Worm (Caenorhabditis elegans) whole organism, L4 larva: ENCODE results near the gene F45D3.4.

ENCODE experiments used
- F26F4.8 ChIP-seq: fragments of 200-800 bp; sonication (Bioruptor generic); conservative IDR thresholded peaks from 2 replicates; pipeline ENCODE4 v1.3.6; 2022; ENCODE audit warnings: missing genetic modification characterization, missing compliant biosample characterization
- F44E2.7 ChIP-seq: fragments of 200-800 bp; sonication (Bioruptor generic); IDR thresholded peaks from 2 replicates; pipeline ENCODE4 v2.1.2; 2022; ENCODE audit warnings: missing genetic modification characterization, missing compliant biosample characterization
- F49E8.2 ChIP-seq: sonication (generic microtip); optimal IDR thresholded peaks from 2 replicates; lab custom pipeline; 2016; ENCODE audit warnings: missing compliant biosample characterization, mild to moderate bottlenecking, missing genetic modification characterization, borderline replicate concordance
- R02D3.7 ChIP-seq: fragments of 150-350 bp; sonication (generic microtip); optimal IDR thresholded peaks from 3 replicates; lab custom pipeline; 2014; ENCODE audit warnings: missing biosample characterization, missing genetic modification characterization
- T20F7.1 ChIP-seq: fragments of 200-800 bp; sonication (Bioruptor generic); optimal IDR thresholded peaks from 2 replicates; lab custom pipeline; 2018; ENCODE audit warnings: mild to moderate bottlenecking, missing genetic modification characterization, missing compliant biosample characterization
- ZK337.2 ChIP-seq: fragments of 200-800 bp; sonication (Bioruptor generic); IDR thresholded peaks from 2 replicates; pipeline ENCODE4 v1.3.6; 2022; ENCODE audit warnings: missing genetic modification reagents, missing genetic modification characterization, missing compliant biosample characterization
- aha-1 ChIP-seq: fragments of 150-350 bp; peaks from one replicate; lab custom pipeline; 2014; ENCODE audit warnings: missing biosample characterization, missing genetic modification characterization
- aly-2 ChIP-seq: sonication (generic microtip); optimal IDR thresholded peaks from 2 replicates; lab custom pipeline; 2018; ENCODE audit warnings: missing biosample characterization, missing genetic modification characterization
- ama-1 ChIP-seq: fragments of 150-350 bp; optimal IDR thresholded peaks from 2 replicates; lab custom pipeline; 2014; ENCODE audit warnings: inconsistent platforms, mixed read lengths
- attf-4 ChIP-seq: sonication (generic microtip); optimal IDR thresholded peaks from 3 replicates; lab custom pipeline; 2017; ENCODE audit warnings: missing biosample characterization, missing genetic modification characterization
- ceh-20 ChIP-seq: fragments of 200-800 bp; sonication (Bioruptor generic); IDR thresholded peaks from 2 replicates; pipeline ENCODE4 v1.3.6; 2022; ENCODE audit warnings: missing genetic modification reagents, missing genetic modification characterization, missing compliant biosample characterization
- ceh-32 ChIP-seq: sonication (generic microtip); optimal IDR thresholded peaks from 2 replicates; lab custom pipeline; 2016; ENCODE audit warnings: mild to moderate bottlenecking, missing genetic modification characterization, missing compliant biosample characterization; ENCODE audit not compliant: poor library complexity
- ceh-62 ChIP-seq: sonication (generic microtip); optimal IDR thresholded peaks from 2 replicates; lab custom pipeline; 2017; ENCODE audit warnings: missing biosample characterization, missing genetic modification characterization
- ceh-82 ChIP-seq: sonication (generic microtip); optimal IDR thresholded peaks from 2 replicates; lab custom pipeline; 2017; ENCODE audit warnings: missing biosample characterization, missing genetic modification characterization
- cey-2 ChIP-seq: sonication (generic microtip); optimal IDR thresholded peaks from 3 replicates; lab custom pipeline; 2017; ENCODE audit warnings: missing genetic modification characterization, mild to moderate bottlenecking, missing compliant biosample characterization, antibody characterized with exemption, borderline replicate concordance; ENCODE audit not compliant: insufficient read depth
- ctbp-1 ChIP-seq: fragments of 200-800 bp; sonication (Bioruptor generic); IDR thresholded peaks from 2 replicates; pipeline ENCODE4 v1.3.6; 2022; ENCODE audit warnings: missing genetic modification reagents, missing genetic modification characterization, missing compliant biosample characterization
- egl-27 ChIP-seq: sonication (generic microtip); optimal IDR thresholded peaks from 3 replicates; lab custom pipeline; 2017; ENCODE audit warnings: missing biosample characterization, missing genetic modification reagents, missing genetic modification characterization
- egl-43 ChIP-seq: fragments of 200-800 bp; sonication (Bioruptor generic); IDR thresholded peaks from 2 replicates; pipeline ENCODE4 v1.3.6; 2022; ENCODE audit warnings: missing genetic modification reagents, missing genetic modification characterization, missing compliant biosample characterization
- fkh-10 ChIP-seq: fragments of 150-350 bp; optimal IDR thresholded peaks from 2 replicates; lab custom pipeline; 2014; ENCODE audit warnings: missing biosample characterization, missing genetic modification reagents, missing genetic modification characterization
- hlh-30 ChIP-seq: sonication (generic microtip); optimal IDR thresholded peaks from 2 replicates; lab custom pipeline; 2017; ENCODE audit warnings: antibody characterized with exemption, mild to moderate bottlenecking, missing genetic modification characterization, missing compliant biosample characterization; ENCODE audit not compliant: insufficient read depth
- hmg-1.1 ChIP-seq: fragments of 200-800 bp; sonication (Bioruptor generic); IDR thresholded peaks from 2 replicates; pipeline ENCODE4 v1.3.6; 2022; ENCODE audit warnings: missing genetic modification reagents, missing genetic modification characterization, missing compliant biosample characterization
- lin-29 ChIP-seq: fragments of 200-800 bp; sonication (Bioruptor generic); IDR thresholded peaks from 2 replicates; pipeline ENCODE4 v1.3.6; 2022; ENCODE audit warnings: missing genetic modification reagents, missing genetic modification characterization, missing compliant biosample characterization
- lir-3 ChIP-seq: sonication (generic microtip); optimal IDR thresholded peaks from 2 replicates; lab custom pipeline; 2016; ENCODE audit warnings: mild to moderate bottlenecking, missing genetic modification characterization, missing compliant biosample characterization
- lsy-2 ChIP-seq, 2 experiments: fragments of 150-350 bp in 1 of 2; sonication (generic microtip) in 1 of 2; optimal IDR thresholded peaks; 2 replicates each; lab custom pipeline; 2014 to 2017; ENCODE audit warnings: missing biosample characterization in 2 of 2, missing genetic modification characterization in 2 of 2
- madf-5 ChIP-seq, 2 experiments: fragments of 200-800 bp; sonication (Bioruptor generic); IDR thresholded peaks; 2 replicates each; pipeline ENCODE4 v1.3.6; 2022; ENCODE audit warnings: missing compliant biosample characterization in 2 of 2, missing genetic modification characterization in 2 of 2
- madf-9 ChIP-seq: fragments of 200-800 bp; sonication (Bioruptor generic); conservative IDR thresholded peaks from 2 replicates; pipeline ENCODE4 v1.3.6; 2022; ENCODE audit warnings: missing genetic modification reagents, missing genetic modification characterization, missing compliant biosample characterization
- mdl-1 ChIP-seq, 2 experiments: fragments of 150-350 bp in 1 of 2; sonication (generic microtip) in 1 of 2; optimal IDR thresholded peaks; 2 replicates each; lab custom pipeline; 2014 to 2017; ENCODE audit warnings: missing biosample characterization in 2 of 2, missing genetic modification characterization in 2 of 2
- mdt-29 ChIP-seq: fragments of 200-800 bp; sonication (Bioruptor generic); IDR thresholded peaks from 2 replicates; pipeline ENCODE4 v1.3.6; 2022; ENCODE audit warnings: missing genetic modification reagents, missing genetic modification characterization, missing compliant biosample characterization
- mep-1 ChIP-seq: fragments of 150-350 bp; sonication (generic microtip); optimal IDR thresholded peaks from 3 replicates; lab custom pipeline; 2014; ENCODE audit warnings: missing biosample characterization, missing genetic modification characterization
- mes-2 ChIP-seq: sonication (generic microtip); optimal IDR thresholded peaks from 2 replicates; lab custom pipeline; 2016; ENCODE audit warnings: missing genotype, mild to moderate bottlenecking, missing genetic modification characterization, missing compliant biosample characterization; ENCODE audit not compliant: poor library complexity, severe bottlenecking
- nhr-102 ChIP-seq: sonication (generic microtip); optimal IDR thresholded peaks from 2 replicates; lab custom pipeline; 2016; ENCODE audit warnings: mild to moderate bottlenecking, missing genetic modification characterization, moderate library complexity, missing compliant biosample characterization
- nhr-111 ChIP-seq: fragments of 200-800 bp; sonication (Bioruptor generic); optimal IDR thresholded peaks from 2 replicates; lab custom pipeline; 2018; ENCODE audit warnings: mild to moderate bottlenecking, missing genetic modification characterization, missing compliant biosample characterization
- nhr-76 ChIP-seq: fragments of 150-350 bp; optimal IDR thresholded peaks from 2 replicates; lab custom pipeline; 2014; ENCODE audit warnings: missing biosample characterization, missing genetic modification characterization
- nhr-77 ChIP-seq: fragments of 150-350 bp; optimal IDR thresholded peaks from 2 replicates; lab custom pipeline; 2014; ENCODE audit warnings: missing biosample characterization, missing genetic modification characterization
- pqm-1 ChIP-seq: sonication (generic microtip); optimal IDR thresholded peaks from 2 replicates; lab custom pipeline; 2017; ENCODE audit warnings: missing biosample characterization, missing genetic modification characterization
- snpc-1.2 ChIP-seq: fragments of 200-800 bp; sonication (Bioruptor generic); IDR thresholded peaks from 2 replicates; pipeline ENCODE4 v1.3.6; 2022; ENCODE audit warnings: missing genetic modification reagents, missing genetic modification characterization, missing compliant biosample characterization
- tra-1 ChIP-seq: fragments of 200-800 bp; sonication (Bioruptor generic); IDR thresholded peaks from 2 replicates; pipeline ENCODE4 v1.3.6; 2022; ENCODE audit warnings: missing genetic modification reagents, missing genetic modification characterization, missing compliant biosample characterization
- zip-11 ChIP-seq: fragments of 200-800 bp; sonication (Bioruptor generic); IDR thresholded peaks from 2 replicates; pipeline ENCODE4 v1.3.6; 2022; ENCODE audit warnings: missing genetic modification characterization, missing compliant biosample characterization

Gene F45D3.4

DNA sequence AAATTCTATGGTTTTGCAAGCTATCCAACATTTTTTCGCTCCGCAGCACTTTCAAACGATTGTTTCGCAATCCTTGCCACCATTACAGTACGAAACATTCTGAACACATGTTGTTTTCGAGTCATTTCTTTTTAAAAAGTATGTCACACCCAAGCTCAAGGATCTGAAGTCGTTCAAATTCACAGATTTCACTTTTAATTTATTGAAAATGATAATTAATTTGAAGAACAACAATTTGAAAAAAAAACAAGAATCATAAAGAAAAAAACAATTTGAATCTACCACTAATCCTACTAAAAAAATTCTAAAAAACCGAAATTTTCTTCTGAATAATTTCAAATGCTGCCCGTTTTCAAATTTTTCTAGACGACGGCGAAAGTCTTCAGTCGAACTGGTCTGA is 39.4 kb upstream of the F45D3.4 start, which contains the start of gene C14C10.2:
Gene C14C10.2 (minus strand): TSS at position 101 of the 400 bp plus-strand sequence.
- TF ChIP-seq T20F7.1 (GFP tag; lab: Kevin White, UChicago): no peak
- no peak for TF ChIP-seq ama-1
- TF ChIP-seq mep-1 (tag; lab: Kevin White, UChicago): no peak
- no peak for TF ChIP-seq madf-5 (GFP tag; IDR thresholded peaks at IDR 0.05; lab: Robert Waterston, UW)
- no peak for TF ChIP-seq F44E2.7 (GFP tag; lab: Robert Waterston, UW)
- no peak for TF ChIP-seq attf-4 (tag; lab: Kevin White, UChicago)
- no peak for TF ChIP-seq lsy-2 (tag; optimal IDR thresholded peaks at IDR 0.05; lab: Kevin White, UChicago)
- no peak for TF ChIP-seq pqm-1 (tag; lab: Kevin White, UChicago)
- no peak for TF ChIP-seq hmg-1.1 (GFP tag; lab: Robert Waterston, UW)
- no peak for TF ChIP-seq egl-43
- TF ChIP-seq hlh-30 (tag; lab: Kevin White, UChicago): no peak
- TF ChIP-seq tra-1 (GFP tag; lab: Robert Waterston, UW): no peak
- TF ChIP-seq ZK337.2 (GFP tag; lab: Robert Waterston, UW): no peak
- TF ChIP-seq cey-2 (tag; lab: Kevin White, UChicago): no peak
- TF ChIP-seq mdl-1 (tag; optimal IDR thresholded peaks at IDR 0.05; lab: Kevin White, UChicago): no peak
- TF ChIP-seq, all 104 proteins: peak for 0

DNA sequence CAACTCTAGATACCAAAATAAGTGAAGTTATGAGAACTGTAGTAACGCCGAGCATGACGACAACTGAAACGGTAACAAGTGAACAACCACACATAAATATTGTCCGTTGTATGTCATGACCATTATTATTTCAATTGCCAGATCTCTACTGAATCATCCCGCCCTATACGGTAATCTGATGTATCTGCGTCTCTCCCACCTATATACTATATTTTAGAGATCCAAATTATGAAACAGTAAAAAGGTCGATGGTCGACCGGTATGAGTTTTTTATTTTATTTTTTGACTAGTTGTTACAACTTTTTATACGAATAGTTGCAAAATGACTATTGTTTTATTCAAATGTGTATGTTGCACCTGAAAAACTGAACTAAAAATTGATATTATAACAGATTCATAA is 37.6 kb upstream of the F45D3.4 start, which contains the start of gene ttr-43:
Gene ttr-43 (minus strand): TSS at position 101 of the 400 bp plus-strand sequence.
- TF ChIP-seq ceh-32 (tag; lab: Kevin White, UChicago) (no peak), F49E8.2 (tag; lab: Kevin White, UChicago) (no peak), lir-3 (tag; lab: Kevin White, UChicago) (no peak), madf-5 (GFP tag; IDR thresholded peaks at IDR 0.05; lab: Robert Waterston, UW) (no peak), zip-11 (GFP tag; lab: Robert Waterston, UW) (no peak), nhr-76 (tag; lab: Kevin White, UChicago) (no peak), aha-1 (tag; lab: Kevin White, UChicago) (no peak)

DNA sequence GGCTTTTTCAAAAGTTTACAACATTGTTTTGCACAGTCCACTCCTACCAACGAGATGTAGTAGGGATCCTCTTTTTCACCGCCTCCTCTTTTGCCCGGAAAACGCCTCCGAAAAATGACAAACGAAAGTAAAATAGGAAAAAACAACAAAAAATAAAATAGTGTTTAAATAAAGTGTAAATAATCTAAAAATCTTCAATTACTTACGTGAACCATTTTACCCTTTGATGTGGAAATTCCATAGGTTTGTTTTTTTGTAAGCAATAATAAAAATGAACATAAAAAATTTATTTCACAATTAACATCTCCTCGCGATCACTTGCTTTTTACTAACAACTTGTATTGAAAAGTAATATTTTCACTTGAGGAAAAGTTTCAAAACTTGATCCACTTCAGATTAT is 35.0 kb upstream of the F45D3.4 start, which contains the start of gene C14C10.1:
Gene C14C10.1 (plus strand): TSS at position 301 of the 400 bp plus-strand sequence.
- TF ChIP-seq snpc-1.2 (GFP tag; lab: Robert Waterston, UW) (no peak), ceh-82 (no peak), R02D3.7 (tag; lab: Kevin White, UChicago) (no peak), madf-5 (GFP tag; IDR thresholded peaks at IDR 0.05; lab: Robert Waterston, UW) (no peak), lsy-2 (tag; optimal IDR thresholded peaks at IDR 0.05; lab: Kevin White, UChicago) (no peak), ceh-20 (GFP tag; lab: Robert Waterston, UW) (no peak), mdt-29 (GFP tag; lab: Robert Waterston, UW) (no peak), madf-9 (GFP tag; lab: Robert Waterston, UW) (no peak), fkh-10 (no peak), F26F4.8 (no peak), ceh-62 (no peak), nhr-102 (tag; lab: Kevin White, UChicago) (no peak), tra-1 (GFP tag; lab: Robert Waterston, UW) (no peak), lin-29 (GFP tag; lab: Robert Waterston, UW) (no peak), cey-2 (tag; lab: Kevin White, UChicago) (no peak), F44E2.7 (GFP tag; lab: Robert Waterston, UW) (no peak), egl-27 (tag; lab: Kevin White, UChicago) (no peak), nhr-77 (tag; lab: Kevin White, UChicago) (no peak), mes-2 (no peak)

DNA sequence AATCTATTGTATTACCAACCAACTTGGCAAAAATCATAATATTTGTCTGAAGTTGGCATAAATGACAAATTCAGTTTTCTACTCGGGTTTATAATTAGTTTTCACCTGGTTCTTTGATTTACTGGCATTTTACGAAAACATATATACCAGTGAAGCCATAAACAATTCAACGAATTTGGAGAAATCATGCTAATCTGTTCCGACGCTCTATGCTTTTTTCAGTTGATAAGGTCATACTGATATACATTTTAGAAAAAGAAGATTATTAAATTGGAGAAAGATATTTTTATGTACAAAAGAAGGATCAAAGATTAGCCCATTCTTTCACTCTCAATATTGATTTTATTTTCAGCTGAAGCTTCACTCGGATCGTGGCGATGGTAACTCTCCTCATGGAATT is 33.8 kb upstream of the F45D3.4 start:
- TF ChIP-seq F44E2.7 (GFP tag; lab: Robert Waterston, UW) (no peak), lsy-2 (tag; optimal IDR thresholded peaks at IDR 0.05; lab: Kevin White, UChicago) (no peak), ctbp-1 (GFP tag; lab: Robert Waterston, UW) (no peak), aly-2 (tag; lab: Kevin White, UChicago) (no peak), egl-43 (no peak), nhr-111 (GFP tag; lab: Kevin White, UChicago) (no peak)
